Worm (Caenorhabditis elegans): Measurements from ENCODE around the gene F56D6.21.

DNA sequence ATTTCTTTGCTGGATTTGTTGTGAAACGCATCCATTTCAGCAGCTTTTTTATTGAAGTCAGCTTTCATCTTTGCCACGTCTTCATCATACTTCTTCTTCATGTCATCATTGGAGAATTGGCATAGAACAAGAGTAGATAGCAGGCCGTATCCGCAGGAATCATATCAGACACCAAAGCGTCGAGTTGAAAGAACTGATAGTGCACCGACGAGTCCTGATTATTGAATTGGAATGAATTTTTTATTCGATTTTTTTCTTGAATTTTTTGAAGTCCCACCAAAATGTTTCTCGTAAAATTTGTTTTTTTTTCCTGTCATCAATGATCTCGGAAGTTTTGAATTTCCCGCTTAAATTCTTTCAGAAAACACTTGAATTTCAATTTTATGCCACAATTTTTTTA, 1.7 kb downstream of the F56D6.21 start, which contains the start of gene F56D6.11:
- TF ChIP-seq hsf-1 (GFP tag; IDR thresholded peaks at IDR 0.05) (no peak), nhr-179 (tag; optimal IDR thresholded peaks at IDR 0.05) (no peak), mes-4 (tag; optimal IDR thresholded peaks at IDR 0.05) (no peak), efl-1 (GFP tag; optimal IDR thresholded peaks at IDR 0.05) (no peak)
